Worm (Caenorhabditis elegans): Measurements from ENCODE around the gene igdb-3.

igdb-3 gene

DNA sequence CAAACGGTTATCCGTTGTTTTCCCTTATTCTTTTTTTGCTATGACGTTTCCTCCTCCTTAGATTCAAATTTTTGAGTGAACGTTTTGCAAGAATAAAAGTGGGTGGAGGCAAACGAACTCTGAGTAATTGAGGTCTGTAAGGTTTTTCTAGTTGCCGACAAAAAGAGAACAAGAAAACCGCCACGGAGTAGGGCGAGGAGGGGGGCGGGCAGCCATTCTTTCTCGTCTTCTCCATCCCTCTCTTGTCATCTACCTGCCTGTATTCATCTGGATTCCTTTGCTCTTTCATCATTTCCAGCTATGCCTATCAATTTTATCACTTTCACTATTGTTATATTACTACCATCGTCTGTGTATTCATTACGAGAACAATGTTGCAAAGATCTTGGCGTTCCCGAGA is at the start of gene igdb-3:
Gene igdb-3 (plus strand): TSS at position 301 of the 400 bp plus-strand sequence.
- no peak for TF ChIP-seq unc-62 (GFP tag; optimal IDR thresholded peaks at IDR 0.05)

DNA sequence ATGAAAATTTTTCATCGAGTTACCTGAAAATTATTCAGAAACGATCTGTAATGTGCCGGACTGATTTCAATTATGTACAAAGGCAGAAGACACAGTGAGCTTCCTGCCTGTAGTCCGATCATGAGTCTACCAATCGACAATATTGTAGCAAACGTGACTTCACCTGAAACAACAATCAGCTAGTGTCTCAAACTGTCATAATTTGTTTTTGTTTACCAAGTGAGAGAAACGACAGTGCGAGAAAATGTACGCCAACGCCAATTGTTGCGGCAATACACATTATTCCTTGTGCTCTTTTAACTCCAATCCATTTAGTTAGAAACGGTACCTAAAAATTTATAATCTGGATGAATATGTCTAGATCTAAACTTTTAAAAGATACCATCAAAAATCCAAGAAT is 47.9 kb upstream of the igdb-3 start:
- no peak for TF ChIP-seq unc-62 (GFP tag; optimal IDR thresholded peaks at IDR 0.05)

DNA sequence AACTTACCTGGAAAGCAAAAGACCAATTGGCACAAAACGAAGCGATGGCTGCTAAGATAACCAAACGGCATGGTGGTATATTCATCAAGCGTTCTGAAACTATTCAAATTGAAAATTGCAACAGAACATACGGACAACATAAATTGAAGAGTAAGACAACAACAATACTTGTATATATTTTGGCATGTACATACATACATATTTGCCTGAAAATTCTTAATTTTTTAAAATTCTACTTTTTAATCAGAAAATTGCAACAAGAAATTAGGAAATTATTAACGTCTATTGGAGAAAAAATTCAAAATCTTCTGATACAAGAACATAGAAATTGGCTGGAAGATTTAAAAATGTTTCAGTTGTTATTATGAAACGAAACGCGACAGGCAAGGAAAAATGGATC is 47.3 kb upstream of the igdb-3 start, which contains the start of gene C03B1.13:
Gene C03B1.13 (minus strand): TSS at position 101 of the 400 bp plus-strand sequence.
- no peak for TF ChIP-seq unc-62 (GFP tag; optimal IDR thresholded peaks at IDR 0.05)

DNA sequence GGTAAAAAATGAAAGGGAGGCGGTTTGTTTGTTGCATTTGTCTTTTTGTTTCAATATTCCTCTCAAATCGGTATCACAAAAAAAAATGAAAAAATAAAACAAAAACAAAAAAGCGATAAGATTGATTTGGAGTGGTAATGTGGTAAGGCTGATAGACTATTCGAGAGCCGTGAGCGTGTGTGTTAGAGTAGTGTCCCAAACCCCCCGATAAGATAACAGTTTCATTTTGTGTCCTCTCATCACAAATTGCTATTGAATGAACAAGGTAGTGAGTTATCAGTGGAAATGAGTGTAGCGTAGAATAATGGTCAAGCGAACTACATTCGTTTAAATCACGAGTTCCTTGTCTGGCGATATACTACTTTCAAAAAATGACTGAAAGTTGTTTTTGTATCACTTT is 46.8 kb upstream of the igdb-3 start:
- no peak for TF ChIP-seq unc-62 (GFP tag; optimal IDR thresholded peaks at IDR 0.05)

DNA sequence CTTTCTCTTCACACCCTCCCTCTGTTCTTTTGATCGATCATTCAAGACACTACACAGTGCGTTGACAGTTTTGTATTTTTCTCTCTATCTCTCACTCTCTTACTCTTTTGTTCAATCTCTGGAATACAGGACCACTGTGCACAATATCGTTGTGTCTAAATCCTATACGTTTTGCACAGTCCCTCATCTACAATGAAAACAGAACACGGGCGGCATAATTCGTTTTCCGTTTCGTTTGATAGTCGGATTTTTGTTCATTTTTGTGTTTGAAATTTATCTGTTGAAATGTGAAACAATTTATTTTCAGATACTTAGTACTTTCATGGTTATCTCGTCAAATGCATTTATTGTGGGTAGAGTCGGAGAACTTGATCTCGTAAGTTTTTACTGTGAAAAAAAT is 43.8 kb upstream of the igdb-3 start, which contains the start of gene C03B1.7:
Gene C03B1.7 (plus strand): TSS at position 301 of the 400 bp plus-strand sequence.
- TF ChIP-seq unc-62 (GFP tag; optimal IDR thresholded peaks at IDR 0.05), result no peak

DNA sequence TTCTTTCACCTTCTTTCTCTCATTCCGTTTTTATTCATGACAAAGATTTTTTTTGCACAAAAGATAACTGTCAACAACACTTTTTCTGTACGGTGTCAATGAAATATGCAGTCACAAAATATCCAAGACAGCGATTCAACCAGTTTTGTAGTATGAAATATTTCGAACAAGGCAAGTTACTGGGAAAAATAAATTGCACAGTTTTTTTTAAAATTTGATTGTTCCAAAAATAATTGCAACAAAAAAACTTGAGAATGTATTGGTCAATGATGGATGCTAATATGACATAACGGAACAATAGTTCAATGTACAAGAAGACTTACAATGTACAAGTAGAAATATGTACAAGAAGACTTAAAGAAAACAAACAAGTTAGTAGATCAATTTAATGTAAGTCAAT is 39.5 kb upstream of the igdb-3 start:
- TF ChIP-seq unc-62 (GFP tag; optimal IDR thresholded peaks at IDR 0.05), result no peak

DNA sequence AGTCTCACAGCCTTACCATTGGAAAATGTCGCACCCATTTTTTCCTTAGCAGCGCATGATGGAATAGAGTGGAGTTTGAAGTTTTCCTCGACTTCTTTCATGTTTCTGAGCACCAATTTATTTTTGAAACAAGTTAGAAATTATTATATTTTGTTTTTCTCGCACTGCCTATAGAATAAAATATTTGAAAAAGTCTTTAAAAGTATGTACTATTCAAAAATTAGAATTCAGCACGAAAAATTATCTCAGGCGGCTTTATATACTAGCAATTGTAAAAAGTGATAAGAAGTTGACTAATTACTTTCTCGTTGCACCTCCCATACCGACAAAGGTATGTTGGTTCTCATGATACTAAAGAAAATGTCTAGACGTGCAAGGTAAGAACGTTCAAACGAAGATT is 38.3 kb upstream of the igdb-3 start, which contains the start of gene C03B1.9:
Gene C03B1.9 (minus strand): TSS at position 101 of the 400 bp plus-strand sequence.
- no peak for TF ChIP-seq unc-62 (GFP tag; optimal IDR thresholded peaks at IDR 0.05)

DNA sequence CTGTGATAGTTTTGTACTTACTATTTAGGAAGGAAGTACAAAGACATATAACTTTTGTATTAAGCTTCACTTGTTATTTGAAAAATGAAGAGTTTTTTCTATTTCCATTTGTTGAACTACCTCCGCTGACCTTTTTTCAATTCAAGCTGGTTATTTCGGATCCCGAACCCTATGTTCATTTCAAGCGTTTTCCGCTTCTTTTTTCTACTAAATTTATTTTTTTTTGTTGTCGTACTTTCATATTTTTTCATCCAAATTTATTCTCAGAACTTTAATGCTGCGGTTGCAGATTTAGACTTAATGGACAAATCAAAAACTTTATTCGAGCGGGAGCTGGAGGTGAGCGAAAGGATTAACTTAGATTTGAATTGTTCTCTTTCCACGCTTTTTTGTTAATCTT is 35.3 kb upstream of the igdb-3 start, which contains the start of gene C03B1.6:
Gene C03B1.6 (plus strand): TSS at position 301 of the 400 bp plus-strand sequence.
- no peak for TF ChIP-seq unc-62 (GFP tag; optimal IDR thresholded peaks at IDR 0.05)

DNA sequence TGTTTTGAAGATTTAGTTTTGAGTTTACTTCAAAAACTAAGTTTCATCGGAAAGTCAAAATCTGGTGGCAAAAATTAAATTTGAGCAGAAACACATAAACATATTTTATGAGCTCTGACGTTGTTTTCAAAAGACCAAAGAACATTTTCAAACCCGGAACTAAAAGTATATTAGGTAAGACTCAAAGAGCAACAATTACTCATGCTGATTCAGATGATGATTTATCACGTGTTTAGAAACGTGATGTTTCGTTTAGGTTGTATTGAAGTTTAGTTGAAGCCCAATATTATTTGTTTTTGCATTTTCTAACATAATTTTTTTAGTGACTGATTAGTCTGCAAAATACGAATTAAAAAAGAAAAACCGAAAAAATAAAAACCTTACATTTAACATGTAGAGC is 31.5 kb upstream of the igdb-3 start:
- no peak for TF ChIP-seq unc-62 (GFP tag; optimal IDR thresholded peaks at IDR 0.05)

DNA sequence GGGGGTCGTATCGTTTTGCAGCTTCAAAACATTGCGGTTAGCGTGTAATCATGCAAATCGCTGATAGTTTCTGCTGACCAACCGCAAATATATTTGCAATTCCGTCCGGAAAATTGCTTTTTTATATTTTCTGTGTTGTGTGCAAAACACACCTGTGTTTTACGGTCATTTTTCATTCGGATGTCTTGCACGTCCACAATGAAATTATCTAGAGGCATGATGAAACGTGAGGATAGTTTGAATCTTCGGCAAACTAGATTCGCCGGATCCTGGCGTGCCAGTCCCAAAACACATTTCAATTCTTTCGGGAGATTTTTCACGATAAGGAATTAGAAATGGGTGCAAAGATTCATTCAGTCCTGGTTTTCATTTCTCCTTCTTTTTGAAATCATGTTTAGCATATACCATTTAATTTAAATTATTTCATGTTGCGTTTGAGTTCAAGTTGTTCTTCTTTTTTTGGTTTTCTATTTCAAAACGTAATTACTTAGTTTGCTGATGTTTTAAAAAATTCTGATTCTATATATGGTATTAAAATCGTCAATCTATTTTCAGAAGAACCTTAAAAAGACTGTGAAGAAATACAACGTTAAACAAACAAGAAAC is 30.2 kb upstream of the igdb-3 start, which contains the start of gene C03B1.5:
Gene C03B1.5 (plus strand): TSS at position 556 of the 606 bp plus-strand sequence.
- no peak for TF ChIP-seq unc-62 (GFP tag; optimal IDR thresholded peaks at IDR 0.05)

DNA sequence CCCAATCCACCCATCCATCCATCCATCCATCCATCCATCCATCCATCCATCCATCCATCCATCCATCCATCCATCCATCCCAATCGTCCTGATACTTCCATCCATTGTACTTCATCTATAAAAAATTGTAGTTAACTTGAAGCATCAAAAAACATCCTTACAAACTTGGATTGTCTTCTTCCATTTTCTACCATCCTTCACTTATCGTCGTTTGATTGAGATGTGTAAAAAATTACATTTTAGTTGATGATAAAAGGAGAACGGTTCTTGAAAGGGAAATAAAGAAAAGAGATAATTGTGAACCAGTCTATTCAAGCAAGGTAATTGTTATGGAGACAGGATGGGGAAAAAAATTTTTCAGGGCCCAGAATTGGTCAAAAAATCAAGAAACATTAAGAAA is 27.5 kb upstream of the igdb-3 start, which contains the start of gene C03B1.10:
Gene C03B1.10 (minus strand): TSS at position 101 of the 400 bp plus-strand sequence.
- TF ChIP-seq unc-62 (GFP tag; optimal IDR thresholded peaks at IDR 0.05), result no peak

DNA sequence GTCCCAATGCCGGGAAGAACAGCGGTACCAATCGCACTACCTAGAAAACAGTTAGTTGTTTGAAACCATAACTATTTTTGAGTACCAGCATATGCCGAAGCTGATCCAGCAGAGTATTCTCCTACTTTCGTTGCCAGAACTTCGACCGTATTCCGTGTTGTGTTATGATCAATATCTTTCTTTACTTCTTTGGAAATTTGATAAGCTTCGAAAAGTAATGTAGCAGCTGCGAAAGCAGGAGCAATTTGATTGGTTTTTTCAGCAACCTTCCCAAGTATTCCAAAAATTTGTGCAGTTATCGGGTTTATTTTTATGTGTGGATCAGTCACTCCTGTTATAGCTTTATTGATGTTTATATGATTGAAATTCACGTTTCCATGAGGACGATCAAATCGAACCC is 25.2 kb upstream of the igdb-3 start:
- TF ChIP-seq unc-62 (GFP tag; optimal IDR thresholded peaks at IDR 0.05), result no peak

DNA sequence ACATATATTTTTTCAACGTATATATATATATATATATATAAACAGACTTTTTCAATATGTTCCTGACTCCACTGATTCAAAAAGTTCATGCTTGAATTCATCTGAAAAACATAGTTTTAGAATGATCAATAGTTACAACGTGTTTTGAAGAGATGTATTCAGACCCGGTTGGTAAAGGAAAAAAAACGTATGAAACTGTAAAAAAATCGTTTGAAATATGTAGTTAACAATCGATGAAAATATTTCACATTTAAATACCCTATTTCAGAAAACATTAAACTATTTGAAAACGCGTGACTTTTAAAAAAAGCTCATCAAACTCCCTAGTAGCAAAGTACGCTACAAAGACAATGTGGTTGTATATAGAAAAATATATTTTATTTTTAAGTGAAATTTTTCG is 24.6 kb upstream of the igdb-3 start, which contains the start of gene C03B1.14:
Gene C03B1.14 (minus strand): TSS at position 101 of the 400 bp plus-strand sequence.
- TF ChIP-seq unc-62 (GFP tag; optimal IDR thresholded peaks at IDR 0.05), result no peak

DNA sequence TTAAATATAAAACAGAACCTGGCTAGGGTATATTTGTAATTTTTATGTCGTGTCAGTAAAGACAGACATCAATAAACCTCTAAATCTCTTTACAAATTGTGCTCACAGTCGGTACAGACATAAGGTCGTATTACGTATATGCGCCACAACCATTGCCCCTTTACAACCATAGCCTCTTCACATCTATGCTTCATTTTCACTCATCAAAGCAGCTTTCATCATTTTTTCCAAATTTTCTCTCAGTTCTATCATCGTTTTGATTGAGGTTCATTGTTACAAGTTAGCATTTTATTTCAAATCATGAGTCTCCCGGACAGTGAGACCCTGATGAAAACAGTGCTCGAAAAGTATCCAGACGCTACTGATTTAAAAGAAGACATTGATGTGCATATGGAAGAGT is 21.1 kb upstream of the igdb-3 start, which contains the start of gene C03B1.4:
Gene C03B1.4 (plus strand): TSS at position 301 of the 400 bp plus-strand sequence.
- TF ChIP-seq unc-62 (GFP tag; optimal IDR thresholded peaks at IDR 0.05), result no peak

DNA sequence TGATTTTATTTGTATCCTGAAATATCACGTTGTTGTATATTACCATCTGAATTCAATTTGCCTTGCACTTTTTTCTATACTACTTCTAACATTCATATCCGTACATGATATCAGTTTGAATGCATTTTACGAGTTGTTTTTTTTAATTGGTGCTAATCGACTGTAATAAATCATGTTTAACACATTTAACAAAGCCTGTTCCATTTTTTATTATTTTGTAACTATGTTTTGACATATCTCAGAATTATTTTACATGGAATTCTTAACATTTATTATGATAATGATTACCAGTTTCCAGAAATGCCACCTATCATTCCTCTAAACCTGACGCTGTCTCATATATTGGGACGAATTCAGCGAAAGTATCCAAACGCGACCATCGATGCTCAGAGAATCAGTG is 19.6 kb upstream of the igdb-3 start, which contains the start of gene C03B1.3:
Gene C03B1.3 (plus strand): TSS at position 301 of the 400 bp plus-strand sequence.
- no peak for TF ChIP-seq unc-62 (GFP tag; optimal IDR thresholded peaks at IDR 0.05)

DNA sequence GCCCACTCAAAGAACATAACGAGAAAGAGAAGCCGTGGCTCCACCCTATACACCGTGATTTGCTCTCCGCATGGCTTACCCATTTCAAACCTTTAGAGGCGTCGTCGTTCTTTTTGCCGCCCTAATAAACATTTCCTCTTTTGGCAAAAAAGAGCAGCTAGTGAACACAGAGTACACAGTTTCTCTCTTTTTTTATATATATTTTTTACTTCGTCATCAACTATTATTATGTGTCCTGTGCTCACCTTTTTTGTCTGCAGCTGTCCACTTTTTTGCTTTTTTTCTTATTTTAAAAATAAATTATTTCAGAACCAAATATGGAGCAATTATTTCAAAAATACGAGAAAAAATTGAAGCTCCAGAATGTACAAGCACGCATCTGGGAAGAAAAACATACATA is 15.6 kb upstream of the igdb-3 start, which contains the start of gene C03B1.2:
Gene C03B1.2 (plus strand): TSS at position 301 of the 400 bp plus-strand sequence.
- TF ChIP-seq unc-62 (GFP tag; optimal IDR thresholded peaks at IDR 0.05), result no peak

Data from whole organism, dauer.